Worm (Caenorhabditis elegans) whole organism, young adult: Measurements from ENCODE around the gene gars-1.

Experiments
- C17E4.6 ChIP-seq: fragments of 200-800 bp; sonication (Bioruptor generic); IDR thresholded peaks from 2 replicates; pipeline ENCODE4 v1.3.6; 2022; ENCODE audit warnings: missing genetic modification reagents, missing genetic modification characterization, missing compliant biosample characterization
- D2030.7 ChIP-seq: fragments of 200-800 bp; sonication (Bioruptor generic); IDR thresholded peaks from 2 replicates; pipeline ENCODE4 v1.3.6; 2022; ENCODE audit warnings: missing genetic modification reagents, missing genetic modification characterization, missing compliant biosample characterization
- F10E7.11 ChIP-seq: sonication (generic microtip); optimal IDR thresholded peaks from 2 replicates; lab custom pipeline; 2017; ENCODE audit warnings: mild to moderate bottlenecking, missing genetic modification characterization, moderate library complexity, missing compliant biosample characterization
- F23B12.7 ChIP-seq: sonication (generic microtip); optimal IDR thresholded peaks from 2 replicates; lab custom pipeline; 2017; ENCODE audit warnings: missing genetic modification characterization, mild to moderate bottlenecking, missing compliant biosample characterization, antibody characterized with exemption, moderate library complexity; ENCODE audit not compliant: insufficient read depth
- F33H1.4 ChIP-seq: fragments of 200-800 bp; sonication (Bioruptor generic); IDR thresholded peaks from 2 replicates; pipeline ENCODE4 v1.3.6; 2022; ENCODE audit warnings: missing genetic modification reagents, missing genetic modification characterization, missing compliant biosample characterization
- F37B4.10 ChIP-seq: fragments of 200-800 bp; sonication (Bioruptor generic); IDR thresholded peaks from 2 replicates; pipeline ENCODE4 v1.3.6; 2022; ENCODE audit warnings: missing genetic modification characterization, missing compliant biosample characterization
- F55B11.4 ChIP-seq: sonication (generic microtip); optimal IDR thresholded peaks from 2 replicates; lab custom pipeline; 2016; ENCODE audit warnings: missing compliant biosample characterization, missing genetic modification characterization, borderline replicate concordance; ENCODE audit not compliant: insufficient read depth
- F57A8.1 ChIP-seq: fragments of 200-800 bp; sonication (Bioruptor generic); optimal IDR thresholded peaks from 2 replicates; lab custom pipeline; 2018; ENCODE audit warnings: mild to moderate bottlenecking, missing genetic modification characterization, moderate library complexity, missing compliant biosample characterization
- F57C9.4 ChIP-seq: sonication (generic microtip); optimal IDR thresholded peaks from 2 replicates; lab custom pipeline; 2017; ENCODE audit warnings: mild to moderate bottlenecking, missing genetic modification characterization, missing compliant biosample characterization
- K11D2.4 ChIP-seq: fragments of 200-800 bp; sonication (Bioruptor generic); IDR thresholded peaks from 2 replicates; pipeline ENCODE4 v1.3.6; 2022; ENCODE audit warnings: missing genetic modification reagents, missing genetic modification characterization, missing compliant biosample characterization
- K12H6.12 ChIP-seq: fragments of 200-800 bp; sonication (Bioruptor generic); optimal IDR thresholded peaks from 2 replicates; lab custom pipeline; 2018; ENCODE audit warnings: mild to moderate bottlenecking, missing genetic modification characterization, missing compliant biosample characterization
- Y95B8A.8 ChIP-seq: fragments of 200-800 bp; sonication (Bioruptor generic); IDR thresholded peaks from 2 replicates; pipeline ENCODE4 v1.3.6; 2022; ENCODE audit warnings: missing genetic modification reagents, missing genetic modification characterization, missing compliant biosample characterization
- ZK185.1 ChIP-seq: sonication (generic microtip); optimal IDR thresholded peaks from 2 replicates; lab custom pipeline; 2016; ENCODE audit warnings: mild to moderate bottlenecking, missing genetic modification characterization, missing compliant biosample characterization; ENCODE audit not compliant: poor library complexity, severe bottlenecking
- akir-1 ChIP-seq: fragments of 200-800 bp; sonication (Bioruptor generic); optimal IDR thresholded peaks from 2 replicates; lab custom pipeline; 2018; ENCODE audit warnings: mild to moderate bottlenecking, missing genetic modification characterization, moderate library complexity, missing compliant biosample characterization
- athp-1 ChIP-seq: sonication (generic microtip); optimal IDR thresholded peaks from 2 replicates; lab custom pipeline; 2017; ENCODE audit warnings: mild to moderate bottlenecking, missing genetic modification characterization, missing compliant biosample characterization
- cebp-1 ChIP-seq, 2 experiments: fragments of 200-800 bp in 1 of 2; sonication (Bioruptor generic) in 1 of 2; sonication (generic microtip) in 1 of 2; IDR thresholded peaks in 1 of 2; optimal IDR thresholded peaks in 1 of 2; 2 replicates each; pipeline versions ENCODE4 v1.3.6 to Lab custom; 2017 to 2022; ENCODE audit warnings: missing compliant biosample characterization in 2 of 2, missing genetic modification characterization in 2 of 2, mild to moderate bottlenecking in 1 of 2, missing genetic modification reagents in 1 of 2, moderate library complexity in 1 of 2
- ceh-27 ChIP-seq: fragments of 200-800 bp; sonication (Bioruptor generic); optimal IDR thresholded peaks from 2 replicates; lab custom pipeline; 2018; ENCODE audit warnings: mild to moderate bottlenecking, missing genetic modification characterization, moderate library complexity, missing compliant biosample characterization
- ceh-79 ChIP-seq: sonication (generic microtip); optimal IDR thresholded peaks from 2 replicates; lab custom pipeline; 2017; ENCODE audit warnings: mild to moderate bottlenecking, missing genetic modification characterization, missing compliant biosample characterization
- ceh-91 ChIP-seq: fragments of 200-800 bp; sonication (Bioruptor generic); IDR thresholded peaks from 2 replicates; pipeline ENCODE4 v1.3.6; 2022; ENCODE audit warnings: missing genetic modification reagents, missing genetic modification characterization, missing compliant biosample characterization
- egl-44 ChIP-seq: fragments of 200-800 bp; sonication (Bioruptor generic); IDR thresholded peaks from 2 replicates; pipeline ENCODE4 v1.3.6; 2022; ENCODE audit warnings: missing genetic modification reagents, missing genetic modification characterization, missing compliant biosample characterization
- ets-4 ChIP-seq: fragments of 200-800 bp; sonication (Bioruptor generic); optimal IDR thresholded peaks from 2 replicates; lab custom pipeline; 2018; ENCODE audit warnings: mild to moderate bottlenecking, missing genetic modification characterization, missing compliant biosample characterization
- hsf-1 ChIP-seq: fragments of 200-800 bp; sonication (Bioruptor generic); IDR thresholded peaks from 2 replicates; pipeline ENCODE4 v1.3.6; 2022; ENCODE audit warnings: missing genetic modification reagents, missing genetic modification characterization, missing compliant biosample characterization
- lag-1 ChIP-seq: fragments of 200-800 bp; sonication (Bioruptor generic); IDR thresholded peaks from 2 replicates; pipeline ENCODE4 v1.3.6; 2022; ENCODE audit warnings: missing genetic modification reagents, missing genetic modification characterization, missing compliant biosample characterization
- let-526 ChIP-seq: fragments of 200-800 bp; sonication (Bioruptor generic); IDR thresholded peaks from 2 replicates; pipeline ENCODE4 v1.3.6; 2022; ENCODE audit warnings: missing genetic modification reagents, missing genetic modification characterization, missing compliant biosample characterization
- lin-35 ChIP-seq, 3 experiments: fragments of 150-350 bp in 2 of 3; sonication (generic microtip) in 1 of 3; optimal IDR thresholded peaks; 2 replicates each; lab custom pipeline; 2014 to 2018; ENCODE audit warnings: missing biosample characterization in 3 of 3, missing genetic modification characterization in 3 of 3, missing genetic modification reagents in 3 of 3
- lsl-1 ChIP-seq: fragments of 200-800 bp; sonication (Bioruptor generic); optimal IDR thresholded peaks from 2 replicates; lab custom pipeline; 2018; ENCODE audit warnings: mild to moderate bottlenecking, missing genetic modification characterization, moderate library complexity, missing compliant biosample characterization
- nfya-1 ChIP-seq: sonication (generic microtip); optimal IDR thresholded peaks from 2 replicates; lab custom pipeline; 2017; ENCODE audit warnings: antibody characterized with exemption, missing compliant biosample characterization, missing genetic modification characterization, borderline replicate concordance; ENCODE audit not compliant: insufficient read depth
- nfya-2 ChIP-seq: fragments of 200-800 bp; sonication (Bioruptor generic); IDR thresholded peaks from 2 replicates; pipeline ENCODE4 v1.3.6; 2022; ENCODE audit warnings: missing genetic modification reagents, missing genetic modification characterization, missing compliant biosample characterization
- nhr-80 ChIP-seq: sonication (generic microtip); optimal IDR thresholded peaks from 2 replicates; lab custom pipeline; 2016; ENCODE audit warnings: missing genetic modification characterization, missing compliant biosample characterization
- nhr-90 ChIP-seq: sonication (generic microtip); optimal IDR thresholded peaks from 2 replicates; lab custom pipeline; 2016; ENCODE audit warnings: missing genotype, mild to moderate bottlenecking, missing genetic modification characterization, missing compliant biosample characterization
- pbrm-1 ChIP-seq: fragments of 200-800 bp; sonication (Bioruptor generic); IDR thresholded peaks from 2 replicates; pipeline ENCODE4 v1.3.6; 2022; ENCODE audit warnings: missing genetic modification reagents, missing genetic modification characterization, missing compliant biosample characterization
- pha-4 ChIP-seq: fragments of 150-350 bp; sonication (generic microtip); optimal IDR thresholded peaks from 2 replicates; lab custom pipeline; 2014; ENCODE audit warnings: missing biosample characterization, missing genetic modification reagents, missing genetic modification characterization
- rcor-1 ChIP-seq: fragments of 200-800 bp; sonication (Bioruptor generic); IDR thresholded peaks from 2 replicates; pipeline ENCODE4 v1.3.6; 2022; ENCODE audit warnings: missing genetic modification reagents, missing genetic modification characterization, missing compliant biosample characterization
- snpc-4 ChIP-seq, 5 experiments: fragments of 150-350 bp in 1 of 5; sonication (generic microtip) in 4 of 5; optimal IDR thresholded peaks; 2 replicates each; lab custom pipeline; 2014 to 2018; ENCODE audit warnings: missing genetic modification characterization in 5 of 5, missing biosample characterization in 3 of 5, antibody characterized with exemption in 2 of 5, mild to moderate bottlenecking in 2 of 5, missing compliant biosample characterization in 2 of 5, missing genotype in 2 of 5, moderate library complexity in 2 of 5, missing genetic modification reagents in 1 of 5
- tbp1 ChIP-seq: fragments of 200-800 bp; sonication (Bioruptor generic); optimal IDR thresholded peaks from 2 replicates; lab custom pipeline; 2018; ENCODE audit warnings: mild to moderate bottlenecking, missing genetic modification characterization, missing compliant biosample characterization
- tbx-9 ChIP-seq: sonication (generic microtip); optimal IDR thresholded peaks from 2 replicates; lab custom pipeline; 2016; ENCODE audit warnings: borderline replicate concordance, missing genetic modification characterization, inconsistent platforms, missing compliant biosample characterization
- unc-62 ChIP-seq: fragments of 150-350 bp; optimal IDR thresholded peaks from 2 replicates; lab custom pipeline; 2014; ENCODE audit warnings: missing biosample characterization, missing genetic modification reagents, missing genetic modification characterization
- ztf-18 ChIP-seq: sonication (generic microtip); optimal IDR thresholded peaks from 2 replicates; lab custom pipeline; 2016; ENCODE audit warnings: missing genotype, mild to moderate bottlenecking, missing genetic modification characterization, missing compliant biosample characterization
- ztf-26 ChIP-seq: sonication (generic microtip); optimal IDR thresholded peaks from 2 replicates; lab custom pipeline; 2017; ENCODE audit warnings: missing genetic modification characterization, missing compliant biosample characterization
- ztf-6 ChIP-seq: fragments of 200-800 bp; sonication (Bioruptor generic); IDR thresholded peaks from 2 replicates; pipeline ENCODE4 v1.3.6; 2022; ENCODE audit warnings: missing genetic modification reagents, missing genetic modification characterization, missing compliant biosample characterization

Gene gars-1

DNA sequence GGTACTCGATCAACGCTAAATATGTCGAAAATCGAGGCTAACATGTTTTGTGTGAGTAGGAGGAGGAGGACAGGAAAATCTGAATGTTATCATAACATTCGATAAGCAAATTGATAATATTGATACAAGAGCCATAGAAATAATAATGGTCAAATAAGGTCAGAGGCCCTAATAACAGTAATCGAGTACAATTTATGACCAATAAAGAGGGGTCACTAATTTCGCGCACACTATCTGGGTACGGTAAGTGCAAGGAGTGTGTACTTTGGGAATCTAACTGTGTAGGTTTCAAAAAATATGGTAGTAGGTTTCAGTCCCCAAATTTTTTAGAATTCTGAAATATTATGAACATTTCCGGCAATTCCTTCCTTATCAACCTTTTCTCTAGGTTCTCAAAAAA is 19.9 kb downstream of the gars-1 start:
- TF ChIP-seq ceh-79, result no peak
- TF ChIP-seq nhr-90 (tag; lab: Kevin White, UChicago), result no peak
- TF ChIP-seq akir-1, result no peak
- no peak for TF ChIP-seq K11D2.4 (GFP tag; lab: Robert Waterston, UW)
- no peak for TF ChIP-seq F55B11.4
- TF ChIP-seq, all 124 proteins: peak for 0

DNA sequence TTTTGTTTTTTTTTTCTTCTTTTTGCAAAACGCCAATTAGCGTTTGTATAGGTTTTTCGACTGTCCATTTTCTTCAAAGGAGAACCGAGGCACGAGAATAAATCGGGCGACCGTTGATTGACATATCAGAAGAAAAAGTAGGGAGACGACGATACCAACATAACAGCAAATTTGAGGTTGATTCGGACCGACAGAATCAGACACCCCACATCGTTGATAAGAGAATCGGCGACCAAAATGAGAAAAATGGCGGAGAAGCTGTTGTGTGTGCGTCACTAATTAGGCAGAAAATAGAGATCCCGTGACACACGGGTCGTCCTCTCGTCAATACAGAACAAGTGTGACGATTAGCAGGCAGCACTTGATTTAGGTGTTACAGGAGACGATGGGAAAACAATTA is 21.5 kb downstream of the gars-1 start:
- no peak for TF ChIP-seq D2030.7
- TF ChIP-seq Y95B8A.8 (GFP tag; lab: Robert Waterston, UW), result no peak
- no peak for TF ChIP-seq rcor-1 (GFP tag; lab: Robert Waterston, UW)
- TF ChIP-seq pbrm-1 (GFP tag; lab: Robert Waterston, UW), result no peak
- no peak for TF ChIP-seq lin-35 (GFP tag; optimal IDR thresholded peaks at IDR 0.05; lab: Kevin White, UChicago)
- peak; percentile 63 for TF ChIP-seq nhr-80 (tag; lab: Kevin White, UChicago)
- TF ChIP-seq ets-4 (GFP tag; lab: Kevin White, UChicago), result no peak
- TF ChIP-seq snpc-4 (GFP tag; optimal IDR thresholded peaks at IDR 0.05; lab: Kevin White, UChicago), result no peak
- no peak for TF ChIP-seq snpc-4 (tag; optimal IDR thresholded peaks at IDR 0.05; lab: Kevin White, UChicago)
- TF ChIP-seq F37B4.10 (GFP tag; lab: Robert Waterston, UW), result 0 out of 2 replicates have a peak, but pooled peaks have one; percentile 12
- no peak for TF ChIP-seq nfya-1 (tag; lab: Kevin White, UChicago)
- TF ChIP-seq unc-62 (GFP tag; lab: Kevin White, UChicago), result peak; percentile 5
- TF ChIP-seq, all 124 proteins: peak for 3

- TF ChIP-seq tbx-9 (tag; lab: Kevin White, UChicago), result no peak
- TF ChIP-seq athp-1 (tag; lab: Kevin White, UChicago), result no peak
- no peak for TF ChIP-seq ceh-27 (GFP tag; lab: Kevin White, UChicago)
- no peak for TF ChIP-seq ztf-18 (tag; lab: Kevin White, UChicago)
- no peak for TF ChIP-seq lsl-1 (GFP tag; lab: Kevin White, UChicago)
- peak; percentile 11 for TF ChIP-seq K12H6.12 (tag; lab: Kevin White, UChicago)
- TF ChIP-seq nfya-2 (GFP tag; lab: Robert Waterston, UW), result no peak
- no peak for TF ChIP-seq F57C9.4 (tag; lab: Kevin White, UChicago)
- no peak for TF ChIP-seq let-526 (GFP tag; lab: Robert Waterston, UW)
- no peak for TF ChIP-seq hsf-1 (GFP tag; lab: Robert Waterston, UW)
- TF ChIP-seq nhr-80 (tag; lab: Kevin White, UChicago), result peak; percentile 66
- TF ChIP-seq egl-44 (GFP tag; lab: Robert Waterston, UW), result no peak
- TF ChIP-seq ztf-6, result no peak
- TF ChIP-seq lag-1 (GFP tag; lab: Robert Waterston, UW), result no peak
- no peak for TF ChIP-seq F10E7.11 (tag; lab: Kevin White, UChicago)
Observed at ce11 chrIII:5140559-5140958, 22.9 kb downstream of the gars-1 start.

DNA sequence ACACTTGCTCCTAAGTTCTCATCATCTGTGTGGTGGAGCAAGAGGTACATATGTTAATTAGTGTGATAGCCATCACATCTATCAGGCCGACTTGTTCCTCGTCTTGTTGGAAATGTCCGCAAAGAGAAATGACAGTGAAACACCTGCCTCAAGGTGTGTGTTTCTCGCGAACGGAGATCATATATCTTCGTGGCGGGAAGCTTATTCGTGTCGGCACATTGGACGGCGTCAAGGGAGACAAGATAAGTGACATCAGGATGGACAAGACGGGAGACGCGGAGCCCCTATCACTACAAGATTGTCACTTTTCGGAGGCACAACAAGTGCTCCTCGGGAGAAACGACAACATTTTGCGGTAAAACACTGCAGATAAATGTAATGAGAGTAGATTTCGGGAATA is 23.7 kb downstream of the gars-1 start:
- TF ChIP-seq F23B12.7 (tag; lab: Kevin White, UChicago) (no peak), lsl-1 (GFP tag; lab: Kevin White, UChicago) (no peak), K11D2.4 (GFP tag; lab: Robert Waterston, UW) (no peak), pha-4 (tag; lab: Kevin White, UChicago) (no peak), ztf-26 (tag; lab: Kevin White, UChicago) (no peak), F33H1.4 (GFP tag; lab: Robert Waterston, UW) (no peak), C17E4.6 (no peak), tbp1 (GFP tag; lab: Kevin White, UChicago) (no peak), athp-1 (tag; lab: Kevin White, UChicago) (no peak), cebp-1 (GFP tag; IDR thresholded peaks at IDR 0.05; lab: Robert Waterston, UW) (no peak), cebp-1 (tag; optimal IDR thresholded peaks at IDR 0.05; lab: Kevin White, UChicago) (no peak), ceh-91 (GFP tag; lab: Robert Waterston, UW) (no peak), unc-62 (GFP tag; lab: Kevin White, UChicago) (no peak), ZK185.1 (tag; lab: Kevin White, UChicago) (no peak), F55B11.4 (no peak), F57A8.1 (no peak)
